Worm (Caenorhabditis elegans) whole organism, early embryonic: ENCODE measurements around the gene ZC53.2.
A peak's percentile ranks its signal among the peaks of the same experiment; 100 is the strongest.

ENCODE experiments used
- B0310.2 ChIP-seq: sonication (generic microtip); optimal IDR thresholded peaks from 2 replicates; lab custom pipeline; 2016; ENCODE audit warnings: mild to moderate bottlenecking, missing genetic modification characterization, missing compliant biosample characterization
- F13C5.2 ChIP-seq: sonication (generic microtip); optimal IDR thresholded peaks from 2 replicates; lab custom pipeline; 2017; ENCODE audit warnings: mild to moderate bottlenecking, missing genetic modification characterization, inconsistent platforms, missing compliant biosample characterization
- aly-1 ChIP-seq: sonication (generic microtip); optimal IDR thresholded peaks from 2 replicates; lab custom pipeline; 2016; ENCODE audit warnings: missing genetic modification characterization, missing compliant biosample characterization
- ama-1 ChIP-seq: fragments of 150-350 bp; optimal IDR thresholded peaks from 2 replicates; lab custom pipeline; 2014
- ceh-13 ChIP-seq: fragments of 200-800 bp; sonication (Bioruptor generic); optimal IDR thresholded peaks from 2 replicates; lab custom pipeline; 2018; ENCODE audit warnings: mild to moderate bottlenecking, missing genetic modification characterization, missing compliant biosample characterization
- ceh-36 ChIP-seq: sonication (generic microtip); optimal IDR thresholded peaks from 2 replicates; lab custom pipeline; 2016; ENCODE audit warnings: missing genetic modification characterization, inconsistent platforms, missing compliant biosample characterization
- ets-7 ChIP-seq: sonication (generic microtip); optimal IDR thresholded peaks from 2 replicates; lab custom pipeline; 2016; ENCODE audit warnings: missing genotype, missing genetic modification characterization, missing compliant biosample characterization
- flt-1 ChIP-seq: fragments of 200-800 bp; sonication (Bioruptor generic); IDR thresholded peaks from 2 replicates; pipeline ENCODE4 v1.3.6; 2022; ENCODE audit warnings: missing genetic modification characterization, missing compliant biosample characterization
- hmbx-1 ChIP-seq: sonication (generic microtip); optimal IDR thresholded peaks from 2 replicates; lab custom pipeline; 2016; ENCODE audit warnings: mild to moderate bottlenecking, missing genetic modification characterization, missing compliant biosample characterization
- hmg-4 ChIP-seq: fragments of 200-800 bp; sonication (Bioruptor generic); optimal IDR thresholded peaks from 2 replicates; lab custom pipeline; 2018; ENCODE audit warnings: mild to moderate bottlenecking, missing genetic modification characterization, missing compliant biosample characterization
- hnd-1 ChIP-seq: sonication (generic microtip); optimal IDR thresholded peaks from 2 replicates; lab custom pipeline; 2016; ENCODE audit warnings: missing genetic modification characterization, missing compliant biosample characterization
- pes-1 ChIP-seq: fragments of 200-800 bp; sonication (Bioruptor generic); IDR thresholded peaks from 2 replicates; pipeline ENCODE4 v1.3.6; 2022; ENCODE audit warnings: missing genetic modification reagents, missing genetic modification characterization, missing compliant biosample characterization
- scrt-1 ChIP-seq: fragments of 200-800 bp; sonication (Bioruptor generic); IDR thresholded peaks from 2 replicates; pipeline ENCODE4 v1.3.6; 2022; ENCODE audit warnings: missing genetic modification characterization, missing compliant biosample characterization
- sea-1 ChIP-seq: fragments of 200-800 bp; sonication (Bioruptor generic); conservative IDR thresholded peaks from 2 replicates; pipeline ENCODE4 v1.3.6; 2022; ENCODE audit warnings: missing genetic modification characterization, missing compliant biosample characterization
- tbx-11 ChIP-seq: fragments of 200-800 bp; sonication (Bioruptor generic); IDR thresholded peaks from 2 replicates; pipeline ENCODE4 v1.3.6; 2022; ENCODE audit warnings: missing genetic modification characterization, missing compliant biosample characterization
- tbx-37 ChIP-seq: fragments of 200-800 bp; sonication (Bioruptor generic); conservative IDR thresholded peaks from 2 replicates; pipeline ENCODE4 v1.3.6; 2022; ENCODE audit warnings: missing genetic modification reagents, missing genetic modification characterization, missing compliant biosample characterization
- tra-4 ChIP-seq: sonication (generic microtip); optimal IDR thresholded peaks from 2 replicates; lab custom pipeline; 2017; ENCODE audit warnings: missing genetic modification characterization, missing compliant biosample characterization

The ZC53.2 gene

DNA sequence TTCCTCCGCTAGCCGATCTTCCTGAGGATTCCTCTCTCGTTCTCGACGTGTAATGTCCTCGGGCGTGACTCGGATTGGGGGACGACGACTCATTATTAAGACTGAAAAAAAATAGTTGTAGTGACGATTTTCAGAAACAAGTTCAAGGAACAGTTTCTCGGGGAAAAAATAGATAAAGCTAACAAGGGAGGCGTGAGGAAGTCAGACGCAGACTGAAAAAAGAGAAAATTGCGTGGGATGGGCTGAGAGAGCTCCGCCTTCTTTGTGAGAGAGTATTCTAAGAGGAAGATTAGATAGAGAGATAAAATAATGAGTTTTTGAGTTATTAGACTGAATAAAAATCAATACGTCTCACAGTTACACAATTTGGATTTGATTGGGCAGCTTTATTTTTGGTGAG lies 10.8 kb downstream of the ZC53.2 start, which contains the start of gene ZC53.1:
ZC53.1 (minus strand) TSS at position 101 of the 400 bp plus-strand sequence.
- TF ChIP-seq tra-4 (tag; lab: Kevin White, UChicago) (no peak), tbx-11 (no peak), hmbx-1 (tag; lab: Kevin White, UChicago) (no peak), B0310.2 (tag; lab: Kevin White, UChicago) (no peak), ceh-13 (GFP tag; lab: Kevin White, UChicago) (no peak), tbx-37 (GFP tag; lab: Robert Waterston, UW) (no peak)

DNA sequence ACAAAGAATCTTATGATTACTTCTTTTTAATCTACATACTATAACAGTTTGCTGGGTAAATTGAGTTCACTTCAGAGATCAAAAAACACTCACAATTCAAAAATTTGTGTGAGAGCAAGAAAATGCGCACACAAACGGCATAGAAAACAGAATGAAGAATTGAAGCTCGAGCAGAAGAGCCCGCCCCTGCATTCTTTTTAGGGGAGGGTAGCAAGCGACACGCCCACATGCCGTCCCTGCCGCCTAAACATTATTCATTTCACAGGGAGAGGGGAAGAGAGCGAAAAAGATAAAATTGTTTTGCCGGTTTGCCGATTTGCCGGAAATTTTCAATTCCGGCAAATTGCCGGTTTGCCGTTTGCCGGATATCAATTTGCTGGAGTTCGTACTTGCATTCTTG lies 14.7 kb downstream of the ZC53.2 start:
- peak; percentile 43; the same call in 1 of the 2 replicates for TF ChIP-seq pes-1
- TF ChIP-seq F13C5.2 (tag; lab: Kevin White, UChicago): peak; percentile 37
- TF ChIP-seq ets-7: no peak
- no peak for TF ChIP-seq tra-4 (tag; lab: Kevin White, UChicago)
- TF ChIP-seq scrt-1: 0 out of 2 replicates have a peak, but pooled peaks have one; percentile 13
- TF ChIP-seq tbx-37 (GFP tag; lab: Robert Waterston, UW): peak; percentile 28; the same call in 1 of the 2 replicates
- no peak for TF ChIP-seq ceh-13 (GFP tag; lab: Kevin White, UChicago)
- TF ChIP-seq hmbx-1 (tag; lab: Kevin White, UChicago): no peak
- 0 out of 2 replicates have a peak, but pooled peaks have one; percentile 38 for TF ChIP-seq tbx-11
- no peak for TF ChIP-seq flt-1
- no peak for TF ChIP-seq ceh-36 (tag; lab: Kevin White, UChicago)
- no peak for TF ChIP-seq aly-1 (tag; lab: Kevin White, UChicago)
- TF ChIP-seq sea-1 (GFP tag; lab: Robert Waterston, UW): no peak
- no peak for TF ChIP-seq B0310.2 (tag; lab: Kevin White, UChicago)
- TF ChIP-seq hnd-1 (tag; lab: Kevin White, UChicago): no peak
- TF ChIP-seq ama-1 (lab: Kevin White, UChicago): no peak
- TF ChIP-seq hmg-4 (GFP tag; lab: Kevin White, UChicago): peak; percentile 58

- no peak for TF ChIP-seq ceh-36 (tag; lab: Kevin White, UChicago)
- no peak for TF ChIP-seq B0310.2 (tag; lab: Kevin White, UChicago)
- no peak for TF ChIP-seq F13C5.2 (tag; lab: Kevin White, UChicago)
- no peak for TF ChIP-seq scrt-1
- no peak for TF ChIP-seq sea-1 (GFP tag; lab: Robert Waterston, UW)
- no peak for TF ChIP-seq hmg-4 (GFP tag; lab: Kevin White, UChicago)
- no peak for TF ChIP-seq ceh-13 (GFP tag; lab: Kevin White, UChicago)
- TF ChIP-seq tra-4 (tag; lab: Kevin White, UChicago): no peak
- TF ChIP-seq hnd-1 (tag; lab: Kevin White, UChicago): no peak
- no peak for TF ChIP-seq flt-1
- TF ChIP-seq ets-7: no peak
- TF ChIP-seq aly-1 (tag; lab: Kevin White, UChicago): no peak
These were observed 17.0 kb downstream of the ZC53.2 start for ce11 chrX:1907009-1907408.

ce11 chrX:1901480-1901879 lies 22.6 kb downstream of the ZC53.2 start:
- no peak for TF ChIP-seq ets-7
- no peak for TF ChIP-seq hmbx-1 (tag; lab: Kevin White, UChicago)
- no peak for TF ChIP-seq ceh-13 (GFP tag; lab: Kevin White, UChicago)
- no peak for TF ChIP-seq aly-1 (tag; lab: Kevin White, UChicago)
- no peak for TF ChIP-seq sea-1 (GFP tag; lab: Robert Waterston, UW)
- TF ChIP-seq ama-1 (lab: Kevin White, UChicago): no peak
- TF ChIP-seq ceh-36 (tag; lab: Kevin White, UChicago): no peak
- TF ChIP-seq hmg-4 (GFP tag; lab: Kevin White, UChicago): no peak
- TF ChIP-seq flt-1: no peak
- TF ChIP-seq tbx-11: no peak
- no peak for TF ChIP-seq pes-1
- no peak for TF ChIP-seq hnd-1 (tag; lab: Kevin White, UChicago)
- TF ChIP-seq scrt-1: no peak
- TF ChIP-seq tbx-37 (GFP tag; lab: Robert Waterston, UW): no peak

ce11 chrX:1897243-1897642 lies 26.8 kb downstream of the ZC53.2 start, which contains the start of gene B0294.1:
TSS of gene B0294.1 (minus strand) at chrX:1897343.
- TF ChIP-seq hmbx-1 (tag; lab: Kevin White, UChicago): no peak
- TF ChIP-seq sea-1 (GFP tag; lab: Robert Waterston, UW): no peak
- TF ChIP-seq ets-7: no peak
- no peak for TF ChIP-seq ama-1 (lab: Kevin White, UChicago)
- no peak for TF ChIP-seq tbx-11
- no peak for TF ChIP-seq hnd-1 (tag; lab: Kevin White, UChicago)
- TF ChIP-seq flt-1: no peak
- no peak for TF ChIP-seq tra-4 (tag; lab: Kevin White, UChicago)
- no peak for TF ChIP-seq aly-1 (tag; lab: Kevin White, UChicago)
- no peak for TF ChIP-seq scrt-1
- TF ChIP-seq hmg-4 (GFP tag; lab: Kevin White, UChicago): no peak
- no peak for TF ChIP-seq tbx-37 (GFP tag; lab: Robert Waterston, UW)

ce11 chrX:1891887-1892286 lies 32.2 kb downstream of the ZC53.2 start, which contains the start of gene B0294.3:
TSS of gene B0294.3 (plus strand) at chrX:1892187.
- no peak for TF ChIP-seq tbx-11
- no peak for TF ChIP-seq flt-1
- TF ChIP-seq tbx-37 (GFP tag; lab: Robert Waterston, UW): no peak
- TF ChIP-seq aly-1 (tag; lab: Kevin White, UChicago): no peak
- TF ChIP-seq hnd-1 (tag; lab: Kevin White, UChicago): no peak
- TF ChIP-seq hmg-4 (GFP tag; lab: Kevin White, UChicago): no peak
- no peak for TF ChIP-seq B0310.2 (tag; lab: Kevin White, UChicago)
- TF ChIP-seq ceh-36 (tag; lab: Kevin White, UChicago): no peak
- TF ChIP-seq ets-7: no peak
- no peak for TF ChIP-seq ama-1 (lab: Kevin White, UChicago)
- TF ChIP-seq ceh-13 (GFP tag; lab: Kevin White, UChicago): no peak
- no peak for TF ChIP-seq F13C5.2 (tag; lab: Kevin White, UChicago)

- TF ChIP-seq B0310.2 (tag; lab: Kevin White, UChicago) (no peak), ceh-13 (GFP tag; lab: Kevin White, UChicago) (no peak), flt-1 (no peak), ceh-36 (tag; lab: Kevin White, UChicago) (no peak), aly-1 (tag; lab: Kevin White, UChicago) (no peak), tbx-11 (no peak), sea-1 (GFP tag; lab: Robert Waterston, UW) (no peak), F13C5.2 (tag; lab: Kevin White, UChicago) (no peak), tra-4 (tag; lab: Kevin White, UChicago) (no peak), tbx-37 (GFP tag; lab: Robert Waterston, UW) (no peak), hmg-4 (GFP tag; lab: Kevin White, UChicago) (no peak), hmbx-1 (tag; lab: Kevin White, UChicago) (no peak)
These were observed 33.2 kb downstream of the ZC53.2 start for ce11 chrX:1890817-1891216.
